Worm (Caenorhabditis elegans): Measurements from ENCODE around the gene F37C4.6.

DNA sequence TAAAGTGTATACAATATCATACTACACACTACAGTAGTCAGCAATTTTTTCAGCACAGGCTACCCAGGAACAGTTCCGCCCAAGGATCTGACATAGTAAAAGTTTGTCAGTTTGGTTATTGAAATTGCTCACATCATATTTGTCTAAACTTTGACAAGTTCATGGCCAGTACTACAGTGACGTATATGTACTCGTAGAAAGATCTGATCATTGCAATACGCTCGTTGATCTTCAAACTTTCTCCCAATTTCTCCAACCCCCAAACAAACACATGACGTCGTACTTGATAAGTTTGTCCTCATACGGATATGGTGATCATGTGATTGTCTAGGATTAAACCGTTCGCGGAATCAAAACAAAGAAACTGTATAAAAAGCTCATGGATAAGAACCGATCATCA lies 16.6 kb upstream of the F37C4.6 start, which contains the start of gene dct-8:
- TF ChIP-seq nhr-28 (tag; optimal IDR thresholded peaks at IDR 0.05) = no peak
- TF ChIP-seq unc-86 (tag; optimal IDR thresholded peaks at IDR 0.05) = no peak
- no peak for TF ChIP-seq lsy-2 (tag; optimal IDR thresholded peaks at IDR 0.05)
- TF ChIP-seq nhr-77 (tag; optimal IDR thresholded peaks at IDR 0.05) = no peak
- TF ChIP-seq unc-130 (tag; optimal IDR thresholded peaks at IDR 0.05) = no peak
- no peak for TF ChIP-seq nhr-19 (GFP tag; conservative IDR thresholded peaks at IDR 0.05)
- TF ChIP-seq ceh-82 (tag; optimal IDR thresholded peaks at IDR 0.05) = no peak
- no peak for TF ChIP-seq lin-13 (GFP tag; optimal IDR thresholded peaks at IDR 0.05)
- TF ChIP-seq aha-1 (tag; optimal IDR thresholded peaks at IDR 0.05) = no peak
- no peak for TF ChIP-seq nhr-237 (tag; optimal IDR thresholded peaks at IDR 0.05)
- no peak for TF ChIP-seq snpc-4 (tag; optimal IDR thresholded peaks at IDR 0.05)
- TF ChIP-seq lin-15B (tag; optimal IDR thresholded peaks at IDR 0.05) = no peak
- TF ChIP-seq aly-2 (tag; optimal IDR thresholded peaks at IDR 0.05) = no peak
- TF ChIP-seq ama-1 (optimal IDR thresholded peaks at IDR 0.05) = no peak

All from whole organism, L1 larva.